Worm (Caenorhabditis elegans) whole organism, L2 larva: ENCODE data around the gene mrps-22.

Experiments used
- C34F6.9 ChIP-seq: fragments of 150-350 bp; optimal IDR thresholded peaks from 2 replicates; lab custom pipeline; 2014; ENCODE audit warnings: missing biosample characterization, missing genetic modification characterization
- F13H6.1 ChIP-seq: sonication (generic microtip); optimal IDR thresholded peaks from 2 replicates; lab custom pipeline; 2016; ENCODE audit warnings: missing genetic modification characterization, missing compliant biosample characterization
- R02D3.7 ChIP-seq: fragments of 150-350 bp; optimal IDR thresholded peaks from 2 replicates; lab custom pipeline; 2014; ENCODE audit warnings: missing biosample characterization, missing genetic modification characterization
- Y55F3AM.14 ChIP-seq: fragments of 200-800 bp; sonication (Bioruptor generic); optimal IDR thresholded peaks from 2 replicates; lab custom pipeline; 2018; ENCODE audit warnings: mild to moderate bottlenecking, missing genetic modification characterization, missing compliant biosample characterization
- ZK546.5 ChIP-seq: sonication (generic microtip); optimal IDR thresholded peaks from 2 replicates; lab custom pipeline; 2017; ENCODE audit warnings: missing biosample characterization, missing genetic modification characterization
- alr-1 ChIP-seq: fragments of 150-350 bp; optimal IDR thresholded peaks from 2 replicates; lab custom pipeline; 2014; ENCODE audit warnings: missing biosample characterization, missing genetic modification characterization
- aly-2 ChIP-seq: fragments of 150-350 bp; optimal IDR thresholded peaks from 2 replicates; lab custom pipeline; 2014; ENCODE audit warnings: missing biosample characterization, missing genetic modification characterization
- ama-1 ChIP-seq: fragments of 150-350 bp; optimal IDR thresholded peaks from 2 replicates; lab custom pipeline; 2018; ENCODE audit warnings: inconsistent platforms
- blmp-1 ChIP-seq: sonication (generic microtip); optimal IDR thresholded peaks from 2 replicates; lab custom pipeline; 2017; ENCODE audit warnings: missing genetic modification characterization, mild to moderate bottlenecking, missing compliant biosample characterization, antibody characterized with exemption, moderate library complexity; ENCODE audit not compliant: insufficient read depth
- ceh-16 ChIP-seq: fragments of 150-350 bp; optimal IDR thresholded peaks from 2 replicates; lab custom pipeline; 2014; ENCODE audit warnings: missing biosample characterization, missing genetic modification characterization
- ceh-82 ChIP-seq: fragments of 150-350 bp; optimal IDR thresholded peaks from 2 replicates; lab custom pipeline; 2014; ENCODE audit warnings: missing biosample characterization, missing genetic modification characterization
- crh-2 ChIP-seq: sonication (generic microtip); optimal IDR thresholded peaks from 2 replicates; lab custom pipeline; 2017; ENCODE audit warnings: missing biosample characterization, missing genetic modification characterization
- dmd-4 ChIP-seq: sonication (generic microtip); optimal IDR thresholded peaks from 2 replicates; lab custom pipeline; 2017; ENCODE audit warnings: missing biosample characterization, missing genetic modification characterization
- egl-27 ChIP-seq: sonication (generic microtip); optimal IDR thresholded peaks from 3 replicates; lab custom pipeline; 2017; ENCODE audit warnings: missing biosample characterization, missing genetic modification reagents, missing genetic modification characterization
- elt-1 ChIP-seq: fragments of 150-350 bp; optimal IDR thresholded peaks from 2 replicates; lab custom pipeline; 2014; ENCODE audit warnings: missing biosample characterization, missing genetic modification characterization
- elt-3 ChIP-seq: sonication (generic microtip); optimal IDR thresholded peaks from 2 replicates; lab custom pipeline; 2017; ENCODE audit warnings: missing biosample characterization, missing genetic modification characterization
- fos-1 ChIP-seq: fragments of 150-350 bp; optimal IDR thresholded peaks from 2 replicates; lab custom pipeline; 2014; ENCODE audit warnings: missing biosample characterization, missing genetic modification characterization
- gmeb-1 ChIP-seq: fragments of 150-350 bp; optimal IDR thresholded peaks from 2 replicates; lab custom pipeline; 2014; ENCODE audit warnings: missing biosample characterization, missing genetic modification characterization
- lin-11 ChIP-seq: fragments of 150-350 bp; sonication (generic microtip); optimal IDR thresholded peaks from 2 replicates; lab custom pipeline; 2014; ENCODE audit warnings: missing biosample characterization, missing genetic modification characterization, inconsistent platforms, mixed read lengths
- lin-13 ChIP-seq: fragments of 150-350 bp; optimal IDR thresholded peaks from 2 replicates; lab custom pipeline; 2014; ENCODE audit warnings: missing biosample characterization, missing genetic modification reagents, missing genetic modification characterization
- lin-39 ChIP-seq: fragments of 150-350 bp; optimal IDR thresholded peaks from 2 replicates; lab custom pipeline; 2014; ENCODE audit warnings: missing biosample characterization, missing genetic modification reagents, missing genetic modification characterization
- lsy-2 ChIP-seq, 2 experiments: fragments of 150-350 bp in 1 of 2; sonication (generic microtip) in 1 of 2; optimal IDR thresholded peaks; 2 replicates each; lab custom pipeline; 2014 to 2017; ENCODE audit warnings: missing biosample characterization in 2 of 2, missing genetic modification characterization in 2 of 2
- mab-5 ChIP-seq: fragments of 150-350 bp; optimal IDR thresholded peaks from 2 replicates; lab custom pipeline; 2014; ENCODE audit warnings: missing biosample characterization, missing genetic modification characterization
- mbf-1 ChIP-seq: sonication (generic microtip); optimal IDR thresholded peaks from 2 replicates; lab custom pipeline; 2017; ENCODE audit warnings: missing biosample characterization, missing genetic modification characterization
- mdl-1 ChIP-seq, 2 experiments: fragments of 150-350 bp in 1 of 2; sonication (generic microtip) in 1 of 2; optimal IDR thresholded peaks; 2 replicates each; lab custom pipeline; 2017; ENCODE audit warnings: missing biosample characterization in 2 of 2, missing genetic modification characterization in 2 of 2
- nhr-10 ChIP-seq: sonication (generic microtip); optimal IDR thresholded peaks from 2 replicates; lab custom pipeline; 2017; ENCODE audit warnings: missing biosample characterization, missing genetic modification characterization
- nhr-11 ChIP-seq: fragments of 150-350 bp; optimal IDR thresholded peaks from 2 replicates; lab custom pipeline; 2014; ENCODE audit warnings: missing biosample characterization, missing genetic modification characterization
- nhr-12 ChIP-seq: fragments of 150-350 bp; optimal IDR thresholded peaks from 2 replicates; lab custom pipeline; 2014; ENCODE audit warnings: missing biosample characterization, missing genetic modification characterization
- nhr-129 ChIP-seq: fragments of 150-350 bp; optimal IDR thresholded peaks from 2 replicates; lab custom pipeline; 2014; ENCODE audit warnings: missing biosample characterization, missing genetic modification characterization
- nhr-21 ChIP-seq: fragments of 150-350 bp; optimal IDR thresholded peaks from 2 replicates; lab custom pipeline; 2014; ENCODE audit warnings: missing biosample characterization, missing genetic modification characterization
- nhr-23 ChIP-seq: fragments of 150-350 bp; optimal IDR thresholded peaks from 2 replicates; lab custom pipeline; 2014; ENCODE audit warnings: missing biosample characterization, missing genetic modification reagents, missing genetic modification characterization
- nhr-237 ChIP-seq: fragments of 150-350 bp; optimal IDR thresholded peaks from 2 replicates; lab custom pipeline; 2014; ENCODE audit warnings: missing biosample characterization, missing genetic modification characterization
- nhr-25 ChIP-seq: fragments of 150-350 bp; sonication (generic microtip); optimal IDR thresholded peaks from 3 replicates; lab custom pipeline; 2014; ENCODE audit warnings: missing biosample characterization, missing genetic modification characterization
- nhr-6 ChIP-seq: fragments of 150-350 bp; optimal IDR thresholded peaks from 2 replicates; lab custom pipeline; 2014; ENCODE audit warnings: missing biosample characterization, missing genetic modification characterization
- nhr-77 ChIP-seq: fragments of 150-350 bp; optimal IDR thresholded peaks from 2 replicates; lab custom pipeline; 2014; ENCODE audit warnings: missing biosample characterization, missing genetic modification characterization
- peb-1 ChIP-seq: fragments of 150-350 bp; optimal IDR thresholded peaks from 2 replicates; lab custom pipeline; 2014; ENCODE audit warnings: missing biosample characterization, missing genetic modification characterization
- sem-4 ChIP-seq: fragments of 150-350 bp; optimal IDR thresholded peaks from 2 replicates; lab custom pipeline; 2014; ENCODE audit warnings: missing biosample characterization, missing genetic modification reagents, missing genetic modification characterization
- skn-1 ChIP-seq: sonication (generic microtip); optimal IDR thresholded peaks from 2 replicates; lab custom pipeline; 2017; ENCODE audit warnings: missing biosample characterization, missing genetic modification characterization
- sma-3 ChIP-seq: sonication (generic microtip); optimal IDR thresholded peaks from 2 replicates; lab custom pipeline; 2016; ENCODE audit warnings: missing genetic modification reagents, missing genetic modification characterization, missing compliant biosample characterization
- sma-9 ChIP-seq, 2 experiments: fragments of 150-350 bp in 1 of 2; sonication (generic microtip) in 1 of 2; optimal IDR thresholded peaks; 2 replicates each; lab custom pipeline; 2014 to 2016; ENCODE audit warnings: missing genetic modification characterization in 2 of 2, mild to moderate bottlenecking in 1 of 2, missing biosample characterization in 1 of 2, missing compliant biosample characterization in 1 of 2, missing genetic modification reagents in 1 of 2, moderate library complexity in 1 of 2
- snpc-4 ChIP-seq: fragments of 150-350 bp; optimal IDR thresholded peaks from 2 replicates; lab custom pipeline; 2014; ENCODE audit warnings: missing biosample characterization, missing genetic modification characterization
- unc-39 ChIP-seq: fragments of 150-350 bp; optimal IDR thresholded peaks from 2 replicates; lab custom pipeline; 2014; ENCODE audit warnings: missing biosample characterization, missing genetic modification characterization
- unc-55 ChIP-seq: fragments of 150-350 bp; sonication (generic microtip); optimal IDR thresholded peaks from 3 replicates; lab custom pipeline; 2014; ENCODE audit warnings: missing biosample characterization, missing genetic modification reagents, missing genetic modification characterization
- unc-62 ChIP-seq: fragments of 150-350 bp; optimal IDR thresholded peaks from 2 replicates; lab custom pipeline; 2014; ENCODE audit warnings: missing biosample characterization, missing genetic modification reagents, missing genetic modification characterization
- zag-1 ChIP-seq: fragments of 150-350 bp; optimal IDR thresholded peaks from 2 replicates; lab custom pipeline; 2014; ENCODE audit warnings: missing biosample characterization, missing genetic modification characterization
- ztf-1 ChIP-seq: fragments of 200-800 bp; sonication (Bioruptor generic); conservative IDR thresholded peaks from 2 replicates; pipeline ENCODE4 v1.3.6; 2022; ENCODE audit warnings: missing genetic modification characterization, missing compliant biosample characterization
- ztf-11 ChIP-seq: sonication (generic microtip); optimal IDR thresholded peaks from 2 replicates; lab custom pipeline; 2017; ENCODE audit warnings: missing biosample characterization, missing genetic modification characterization
- ztf-4 ChIP-seq: fragments of 150-350 bp; optimal IDR thresholded peaks from 2 replicates; lab custom pipeline; 2014; ENCODE audit warnings: missing biosample characterization, missing genetic modification characterization

Gene mrps-22

ce11 chrII:10557206-10557574 lies 25.2 kb upstream of the mrps-22 start (continued):
- TF ChIP-seq F13H6.1 (tag; lab: Kevin White, UChicago) (peak; percentile 36), ceh-16 (tag; lab: Kevin White, UChicago) (no peak)

- no peak for TF ChIP-seq snpc-4
- TF ChIP-seq sma-9 (GFP tag; optimal IDR thresholded peaks at IDR 0.05; lab: Kevin White, UChicago), result peak; percentile 66
- no peak for TF ChIP-seq sma-9 (tag; optimal IDR thresholded peaks at IDR 0.05; lab: Kevin White, UChicago)
- TF ChIP-seq R02D3.7 (tag; lab: Kevin White, UChicago), result no peak
- TF ChIP-seq nhr-6 (tag; lab: Kevin White, UChicago), result peak; percentile 20
- TF ChIP-seq nhr-129 (tag; lab: Kevin White, UChicago), result peak; percentile 58
- TF ChIP-seq blmp-1, result no peak
- TF ChIP-seq nhr-25 (tag; lab: Kevin White, UChicago), result no peak
- peak; percentile 45 for TF ChIP-seq F13H6.1 (tag; lab: Kevin White, UChicago)
- TF ChIP-seq dmd-4, result no peak
- no peak for TF ChIP-seq peb-1 (tag; lab: Kevin White, UChicago)
- TF ChIP-seq mdl-1 (tag; optimal IDR thresholded peaks at IDR 0.05; lab: Kevin White, UChicago), result peak; percentile 6 to 43
- no peak for TF ChIP-seq lin-39
- no peak for TF ChIP-seq sem-4 (tag; lab: Kevin White, UChicago)
- no peak for TF ChIP-seq alr-1 (tag; lab: Kevin White, UChicago)
Observed at ce11 chrII:10558345-10558744, 24.1 kb upstream of the mrps-22 start.

ce11 chrII:10558962-10559415 lies 23.4 kb upstream of the mrps-22 start:
- TF ChIP-seq F13H6.1 (tag; lab: Kevin White, UChicago) (peak; percentile 50), C34F6.9 (tag; lab: Kevin White, UChicago) (peak; percentile 86), unc-39 (no peak), lsy-2 (tag; optimal IDR thresholded peaks at IDR 0.05; lab: Kevin White, UChicago) (peak in 1 of 2 experiments; percentile 67), nhr-23 (tag; lab: Kevin White, UChicago) (no peak), crh-2 (no peak), unc-55 (GFP tag; lab: Kevin White, UChicago) (no peak), aly-2 (tag; lab: Kevin White, UChicago) (no peak), peb-1 (tag; lab: Kevin White, UChicago) (no peak), Y55F3AM.14 (peak; percentile 53), nhr-77 (tag; lab: Kevin White, UChicago) (no peak), nhr-25 (tag; lab: Kevin White, UChicago) (peak; percentile 85), elt-1 (no peak), nhr-21 (peak; percentile 68), ztf-4 (tag; lab: Kevin White, UChicago) (peak; percentile 62), nhr-129 (tag; lab: Kevin White, UChicago) (peak; percentile 77), lin-13 (GFP tag; lab: Kevin White, UChicago) (peak; percentile 3), alr-1 (tag; lab: Kevin White, UChicago) (no peak), ceh-82 (tag; lab: Kevin White, UChicago) (no peak), R02D3.7 (tag; lab: Kevin White, UChicago) (no peak), gmeb-1 (tag; lab: Kevin White, UChicago) (peak; percentile 60), dmd-4 (no peak), sem-4 (tag; lab: Kevin White, UChicago) (peak; percentile 73), nhr-12 (tag; lab: Kevin White, UChicago) (no peak), snpc-4 (peak; percentile 28), ztf-1 (no peak), nhr-11 (tag; lab: Kevin White, UChicago) (no peak), sma-3 (GFP tag; lab: Kevin White, UChicago) (peak; percentile 59), egl-27 (tag; lab: Kevin White, UChicago) (no peak), ama-1 (lab: Kevin White, UChicago) (peak; percentile 81), elt-3 (no peak), mdl-1 (tag; optimal IDR thresholded peaks at IDR 0.05; lab: Kevin White, UChicago) (peak in 1 of 2 experiments; percentile 7), skn-1 (tag; lab: Kevin White, UChicago) (no peak), lin-39 (no peak), nhr-6 (tag; lab: Kevin White, UChicago) (no peak), nhr-237 (tag; lab: Kevin White, UChicago) (no peak), mbf-1 (tag; lab: Kevin White, UChicago) (no peak), mab-5 (tag; lab: Kevin White, UChicago) (peak; percentile 41), unc-62 (no peak), sma-9 (GFP tag; optimal IDR thresholded peaks at IDR 0.05; lab: Kevin White, UChicago) (peak; percentile 73), sma-9 (tag; optimal IDR thresholded peaks at IDR 0.05; lab: Kevin White, UChicago) (no peak), ztf-11 (tag; lab: Kevin White, UChicago) (no peak), nhr-10 (tag; lab: Kevin White, UChicago) (no peak), fos-1 (tag; lab: Kevin White, UChicago) (no peak), lin-11 (tag; lab: Kevin White, UChicago) (peak; percentile 16), ZK546.5 (tag; lab: Kevin White, UChicago) (no peak), zag-1 (tag; lab: Kevin White, UChicago) (no peak), ceh-16 (tag; lab: Kevin White, UChicago) (no peak), blmp-1 (peak; percentile 60)
- TF ChIP-seq, all 48 proteins: peak for 19
